Worm (Caenorhabditis elegans) whole organism, L4/young adult: Measurements from ENCODE around the gene Y25C1A.7.

Experiments
- W03F9.2 ChIP-seq: fragments of 150-350 bp; optimal IDR thresholded peaks from 2 replicates; lab custom pipeline; 2014; ENCODE audit warnings: missing biosample characterization, missing genetic modification characterization
- dao-5 ChIP-seq: sonication (generic microtip); optimal IDR thresholded peaks from 2 replicates; lab custom pipeline; 2016; ENCODE audit warnings: missing genotype, missing genetic modification characterization, moderate library complexity, missing compliant biosample characterization
- him-1 ChIP-seq: sonication (generic microtip); optimal IDR thresholded peaks from 2 replicates; lab custom pipeline; 2016; ENCODE audit warnings: missing genotype, missing genetic modification reagents, missing genetic modification characterization, missing compliant biosample characterization

DNA sequence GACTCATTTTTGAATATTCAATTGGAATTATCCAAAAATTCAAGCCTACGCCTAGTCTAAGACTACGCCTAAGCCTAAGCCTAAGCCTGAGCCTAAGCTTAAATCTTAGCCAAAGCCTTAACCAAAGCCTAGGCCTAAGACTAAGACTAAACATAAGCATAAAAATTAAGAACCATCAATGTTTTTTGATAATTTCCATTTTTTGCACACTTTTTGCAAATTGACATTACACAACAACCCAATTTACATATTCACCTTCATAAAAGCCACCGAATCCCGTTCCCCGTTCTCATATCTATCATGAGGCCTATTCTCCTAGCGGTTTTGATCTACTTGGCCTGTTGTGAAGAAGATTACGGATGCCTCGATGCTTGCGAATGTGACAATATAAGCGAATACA lies 46.6 kb upstream of the Y25C1A.7 start, which contains the start of gene T10D4.7:
- TF ChIP-seq W03F9.2 (tag; lab: Kevin White, UChicago) (no peak), him-1 (tag; lab: Kevin White, UChicago) (no peak), dao-5 (tag; lab: Kevin White, UChicago) (no peak)
